Worm (Caenorhabditis elegans) whole organism, L2 larva: ENCODE data around the gene F35H10.10.

ENCODE experiments used
- C34F6.9 ChIP-seq: fragments of 150-350 bp; optimal IDR thresholded peaks from 2 replicates; lab custom pipeline; 2014; ENCODE audit warnings: missing biosample characterization, missing genetic modification characterization
- F13H6.1 ChIP-seq: sonication (generic microtip); optimal IDR thresholded peaks from 2 replicates; lab custom pipeline; 2016; ENCODE audit warnings: missing genetic modification characterization, missing compliant biosample characterization
- R02D3.7 ChIP-seq: fragments of 150-350 bp; optimal IDR thresholded peaks from 2 replicates; lab custom pipeline; 2014; ENCODE audit warnings: missing biosample characterization, missing genetic modification characterization
- Y55F3AM.14 ChIP-seq: fragments of 200-800 bp; sonication (Bioruptor generic); optimal IDR thresholded peaks from 2 replicates; lab custom pipeline; 2018; ENCODE audit warnings: mild to moderate bottlenecking, missing genetic modification characterization, missing compliant biosample characterization
- ZK546.5 ChIP-seq: sonication (generic microtip); optimal IDR thresholded peaks from 2 replicates; lab custom pipeline; 2017; ENCODE audit warnings: missing biosample characterization, missing genetic modification characterization
- alr-1 ChIP-seq: fragments of 150-350 bp; optimal IDR thresholded peaks from 2 replicates; lab custom pipeline; 2014; ENCODE audit warnings: missing biosample characterization, missing genetic modification characterization
- aly-2 ChIP-seq: fragments of 150-350 bp; optimal IDR thresholded peaks from 2 replicates; lab custom pipeline; 2014; ENCODE audit warnings: missing biosample characterization, missing genetic modification characterization
- blmp-1 ChIP-seq: sonication (generic microtip); optimal IDR thresholded peaks from 2 replicates; lab custom pipeline; 2017; ENCODE audit warnings: missing genetic modification characterization, mild to moderate bottlenecking, missing compliant biosample characterization, antibody characterized with exemption, moderate library complexity; ENCODE audit not compliant: insufficient read depth
- ceh-16 ChIP-seq: fragments of 150-350 bp; optimal IDR thresholded peaks from 2 replicates; lab custom pipeline; 2014; ENCODE audit warnings: missing biosample characterization, missing genetic modification characterization
- ceh-82 ChIP-seq: fragments of 150-350 bp; optimal IDR thresholded peaks from 2 replicates; lab custom pipeline; 2014; ENCODE audit warnings: missing biosample characterization, missing genetic modification characterization
- crh-2 ChIP-seq: sonication (generic microtip); optimal IDR thresholded peaks from 2 replicates; lab custom pipeline; 2017; ENCODE audit warnings: missing biosample characterization, missing genetic modification characterization
- dmd-4 ChIP-seq: sonication (generic microtip); optimal IDR thresholded peaks from 2 replicates; lab custom pipeline; 2017; ENCODE audit warnings: missing biosample characterization, missing genetic modification characterization
- egl-27 ChIP-seq: sonication (generic microtip); optimal IDR thresholded peaks from 3 replicates; lab custom pipeline; 2017; ENCODE audit warnings: missing biosample characterization, missing genetic modification reagents, missing genetic modification characterization
- elt-1 ChIP-seq: fragments of 150-350 bp; optimal IDR thresholded peaks from 2 replicates; lab custom pipeline; 2014; ENCODE audit warnings: missing biosample characterization, missing genetic modification characterization
- elt-3 ChIP-seq: sonication (generic microtip); optimal IDR thresholded peaks from 2 replicates; lab custom pipeline; 2017; ENCODE audit warnings: missing biosample characterization, missing genetic modification characterization
- gmeb-1 ChIP-seq: fragments of 150-350 bp; optimal IDR thresholded peaks from 2 replicates; lab custom pipeline; 2014; ENCODE audit warnings: missing biosample characterization, missing genetic modification characterization
- lin-11 ChIP-seq: fragments of 150-350 bp; sonication (generic microtip); optimal IDR thresholded peaks from 2 replicates; lab custom pipeline; 2014; ENCODE audit warnings: missing biosample characterization, missing genetic modification characterization, inconsistent platforms, mixed read lengths
- lin-13 ChIP-seq: fragments of 150-350 bp; optimal IDR thresholded peaks from 2 replicates; lab custom pipeline; 2014; ENCODE audit warnings: missing biosample characterization, missing genetic modification reagents, missing genetic modification characterization
- lin-39 ChIP-seq: fragments of 150-350 bp; optimal IDR thresholded peaks from 2 replicates; lab custom pipeline; 2014; ENCODE audit warnings: missing biosample characterization, missing genetic modification reagents, missing genetic modification characterization
- lsy-2 ChIP-seq, 2 experiments: fragments of 150-350 bp in 1 of 2; sonication (generic microtip) in 1 of 2; optimal IDR thresholded peaks; 2 replicates each; lab custom pipeline; 2014 to 2017; ENCODE audit warnings: missing biosample characterization in 2 of 2, missing genetic modification characterization in 2 of 2
- mbf-1 ChIP-seq: sonication (generic microtip); optimal IDR thresholded peaks from 2 replicates; lab custom pipeline; 2017; ENCODE audit warnings: missing biosample characterization, missing genetic modification characterization
- nhr-11 ChIP-seq: fragments of 150-350 bp; optimal IDR thresholded peaks from 2 replicates; lab custom pipeline; 2014; ENCODE audit warnings: missing biosample characterization, missing genetic modification characterization
- nhr-12 ChIP-seq: fragments of 150-350 bp; optimal IDR thresholded peaks from 2 replicates; lab custom pipeline; 2014; ENCODE audit warnings: missing biosample characterization, missing genetic modification characterization
- nhr-23 ChIP-seq: fragments of 150-350 bp; optimal IDR thresholded peaks from 2 replicates; lab custom pipeline; 2014; ENCODE audit warnings: missing biosample characterization, missing genetic modification reagents, missing genetic modification characterization
- nhr-237 ChIP-seq: fragments of 150-350 bp; optimal IDR thresholded peaks from 2 replicates; lab custom pipeline; 2014; ENCODE audit warnings: missing biosample characterization, missing genetic modification characterization
- nhr-25 ChIP-seq: fragments of 150-350 bp; sonication (generic microtip); optimal IDR thresholded peaks from 3 replicates; lab custom pipeline; 2014; ENCODE audit warnings: missing biosample characterization, missing genetic modification characterization
- nhr-6 ChIP-seq: fragments of 150-350 bp; optimal IDR thresholded peaks from 2 replicates; lab custom pipeline; 2014; ENCODE audit warnings: missing biosample characterization, missing genetic modification characterization
- nhr-77 ChIP-seq: fragments of 150-350 bp; optimal IDR thresholded peaks from 2 replicates; lab custom pipeline; 2014; ENCODE audit warnings: missing biosample characterization, missing genetic modification characterization
- sem-4 ChIP-seq: fragments of 150-350 bp; optimal IDR thresholded peaks from 2 replicates; lab custom pipeline; 2014; ENCODE audit warnings: missing biosample characterization, missing genetic modification reagents, missing genetic modification characterization
- skn-1 ChIP-seq: sonication (generic microtip); optimal IDR thresholded peaks from 2 replicates; lab custom pipeline; 2017; ENCODE audit warnings: missing biosample characterization, missing genetic modification characterization
- sma-3 ChIP-seq: sonication (generic microtip); optimal IDR thresholded peaks from 2 replicates; lab custom pipeline; 2016; ENCODE audit warnings: missing genetic modification reagents, missing genetic modification characterization, missing compliant biosample characterization
- snpc-4 ChIP-seq: fragments of 150-350 bp; optimal IDR thresholded peaks from 2 replicates; lab custom pipeline; 2014; ENCODE audit warnings: missing biosample characterization, missing genetic modification characterization
- unc-39 ChIP-seq: fragments of 150-350 bp; optimal IDR thresholded peaks from 2 replicates; lab custom pipeline; 2014; ENCODE audit warnings: missing biosample characterization, missing genetic modification characterization
- unc-55 ChIP-seq: fragments of 150-350 bp; sonication (generic microtip); optimal IDR thresholded peaks from 3 replicates; lab custom pipeline; 2014; ENCODE audit warnings: missing biosample characterization, missing genetic modification reagents, missing genetic modification characterization
- unc-62 ChIP-seq: fragments of 150-350 bp; optimal IDR thresholded peaks from 2 replicates; lab custom pipeline; 2014; ENCODE audit warnings: missing biosample characterization, missing genetic modification reagents, missing genetic modification characterization
- zag-1 ChIP-seq: fragments of 150-350 bp; optimal IDR thresholded peaks from 2 replicates; lab custom pipeline; 2014; ENCODE audit warnings: missing biosample characterization, missing genetic modification characterization
- ztf-1 ChIP-seq: fragments of 200-800 bp; sonication (Bioruptor generic); conservative IDR thresholded peaks from 2 replicates; pipeline ENCODE4 v1.3.6; 2022; ENCODE audit warnings: missing genetic modification characterization, missing compliant biosample characterization
- ztf-11 ChIP-seq: sonication (generic microtip); optimal IDR thresholded peaks from 2 replicates; lab custom pipeline; 2017; ENCODE audit warnings: missing biosample characterization, missing genetic modification characterization

Gene F35H10.10

ce11 chrIV:8275232-8275631 is 37.5 kb downstream of the F35H10.10 start, which contains the start of gene K07H8.11:
TSS of gene K07H8.11 (minus strand) at chrIV:8275332.
- TF ChIP-seq lin-11 (no peak), C34F6.9 (no peak), nhr-237 (tag; lab: Kevin White, UChicago) (no peak), dmd-4 (no peak), nhr-25 (tag; lab: Kevin White, UChicago) (no peak), gmeb-1 (tag; lab: Kevin White, UChicago) (no peak), alr-1 (tag; lab: Kevin White, UChicago) (no peak), zag-1 (tag; lab: Kevin White, UChicago) (no peak), unc-62 (GFP tag; lab: Kevin White, UChicago) (no peak), ceh-82 (tag; lab: Kevin White, UChicago) (no peak), lsy-2 (tag; optimal IDR thresholded peaks at IDR 0.05; lab: Kevin White, UChicago) (no peak), ZK546.5 (tag; lab: Kevin White, UChicago) (no peak), ceh-16 (no peak), ztf-1 (no peak), egl-27 (tag; lab: Kevin White, UChicago) (no peak), nhr-6 (no peak), sem-4 (tag; lab: Kevin White, UChicago) (no peak), nhr-23 (tag; lab: Kevin White, UChicago) (no peak), snpc-4 (tag; lab: Kevin White, UChicago) (no peak), elt-1 (tag; lab: Kevin White, UChicago) (no peak)

ce11 chrIV:8273334-8273733 is 39.4 kb downstream of the F35H10.10 start:
- TF ChIP-seq nhr-77 (tag; lab: Kevin White, UChicago) (no peak), crh-2 (tag; lab: Kevin White, UChicago) (no peak), nhr-11 (tag; lab: Kevin White, UChicago) (no peak), nhr-6 (no peak), lin-13 (GFP tag; lab: Kevin White, UChicago) (no peak), unc-62 (GFP tag; lab: Kevin White, UChicago) (no peak), skn-1 (tag; lab: Kevin White, UChicago) (no peak)

ce11 chrIV:8268024-8268423 is 44.7 kb downstream of the F35H10.10 start, which contains the start of the genes K07H8.5 and K07H8.8:
TSS of gene K07H8.5 (plus strand) at chrIV:8268324.
TSS of gene K07H8.8 (minus strand) at chrIV:8268412.
- TF ChIP-seq nhr-237 (tag; lab: Kevin White, UChicago) (no peak), aly-2 (no peak), gmeb-1 (tag; lab: Kevin White, UChicago) (no peak), lin-11 (no peak), R02D3.7 (no peak), unc-39 (tag; lab: Kevin White, UChicago) (no peak), zag-1 (tag; lab: Kevin White, UChicago) (no peak), blmp-1 (tag; lab: Kevin White, UChicago) (no peak), mbf-1 (tag; lab: Kevin White, UChicago) (no peak), ztf-11 (tag; lab: Kevin White, UChicago) (no peak), lin-39 (no peak), Y55F3AM.14 (GFP tag; lab: Kevin White, UChicago) (no peak), dmd-4 (no peak), nhr-11 (tag; lab: Kevin White, UChicago) (no peak), nhr-12 (tag; lab: Kevin White, UChicago) (no peak), elt-3 (tag; lab: Kevin White, UChicago) (no peak), F13H6.1 (tag; lab: Kevin White, UChicago) (no peak), unc-55 (no peak)

ce11 chrIV:8266024-8266949 is 46.5 kb downstream of the F35H10.10 start:
- TF ChIP-seq sma-3 (no peak), dmd-4 (no peak), crh-2 (tag; lab: Kevin White, UChicago) (no peak), nhr-11 (tag; lab: Kevin White, UChicago) (no peak), lin-11 (no peak), lin-39 (no peak)
- TF ChIP-seq, all 48 proteins: peak for 0
